Worm (Caenorhabditis elegans) whole organism, L4 larva: ENCODE data around the gene B0495.5.

Source experiments
- R02D3.7 ChIP-seq: fragments of 150-350 bp; sonication (generic microtip); optimal IDR thresholded peaks from 3 replicates; lab custom pipeline; 2014; ENCODE audit warnings: missing biosample characterization, missing genetic modification characterization
- T20F7.1 ChIP-seq: fragments of 200-800 bp; sonication (Bioruptor generic); optimal IDR thresholded peaks from 2 replicates; lab custom pipeline; 2018; ENCODE audit warnings: mild to moderate bottlenecking, missing genetic modification characterization, missing compliant biosample characterization
- aha-1 ChIP-seq: fragments of 150-350 bp; peaks from one replicate; lab custom pipeline; 2014; ENCODE audit warnings: missing biosample characterization, missing genetic modification characterization
- dmd-8 ChIP-seq: fragments of 200-800 bp; sonication (Bioruptor generic); IDR thresholded peaks from 2 replicates; pipeline ENCODE4 v1.3.6; 2022; ENCODE audit warnings: missing genetic modification characterization, missing compliant biosample characterization
- dmd-9 ChIP-seq: fragments of 200-800 bp; sonication (Bioruptor generic); IDR thresholded peaks from 2 replicates; pipeline ENCODE4 v1.3.6; 2022; ENCODE audit warnings: missing genetic modification reagents, missing genetic modification characterization, missing compliant biosample characterization
- mxl-2 ChIP-seq: fragments of 200-800 bp; sonication (Bioruptor generic); conservative IDR thresholded peaks from 2 replicates; pipeline ENCODE4 v1.3.6; 2022; ENCODE audit warnings: missing genetic modification reagents, missing genetic modification characterization, missing compliant biosample characterization
- nhr-28 ChIP-seq: fragments of 150-350 bp; optimal IDR thresholded peaks from 2 replicates; lab custom pipeline; 2014; ENCODE audit warnings: missing biosample characterization, missing genetic modification characterization
- nhr-6 ChIP-seq: fragments of 150-350 bp; optimal IDR thresholded peaks from 2 replicates; lab custom pipeline; 2014; ENCODE audit warnings: missing biosample characterization, missing genetic modification characterization
- php-3 ChIP-seq: fragments of 200-800 bp; sonication (Bioruptor generic); IDR thresholded peaks from 2 replicates; pipeline ENCODE4 v1.3.6; 2022; ENCODE audit warnings: missing genetic modification reagents, missing genetic modification characterization, missing compliant biosample characterization

DNA sequence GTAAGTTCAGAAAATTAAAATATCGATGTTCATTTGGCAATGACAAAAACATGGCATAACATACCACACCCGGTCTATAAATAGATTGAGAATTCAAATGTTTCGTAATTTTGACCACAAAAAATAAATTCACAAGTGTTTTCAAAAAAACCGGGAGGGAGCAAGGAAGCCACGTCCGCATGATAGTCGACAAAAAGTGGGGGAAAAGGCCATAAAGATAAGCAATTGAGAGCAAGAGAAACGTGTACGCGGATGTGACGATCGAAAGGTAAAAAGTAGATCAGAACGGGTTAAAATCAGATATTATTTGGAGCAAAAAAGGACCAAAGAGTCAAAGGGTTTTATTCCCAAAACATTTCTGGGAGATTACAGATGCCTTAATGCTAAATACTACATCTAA lies 3.6 kb downstream of the B0495.5 start:
- TF ChIP-seq php-3 (GFP tag; lab: Robert Waterston, UW) (peak; percentile 69), mxl-2 (GFP tag; lab: Robert Waterston, UW) (no peak), T20F7.1 (no peak), dmd-8 (no peak), dmd-9 (GFP tag; lab: Robert Waterston, UW) (no peak), nhr-28 (tag; lab: Kevin White, UChicago) (peak; percentile 55), aha-1 (tag; lab: Kevin White, UChicago) (no peak), nhr-6 (tag; lab: Kevin White, UChicago) (no peak), R02D3.7 (tag; lab: Kevin White, UChicago) (no peak)
